Fruit fly (Drosophila melanogaster) whole organism, embryonic: ENCODE data around the gene cbt.

ENCODE experiments used
- B-H2 ChIP-seq: fragments of 200-800 bp; sonication (Bioruptor generic); optimal IDR thresholded peaks from 2 replicates; lab custom pipeline; 2018; ENCODE audit warnings: missing biosample characterization, mild to moderate bottlenecking, missing genetic modification characterization
- BEAF-32 ChIP-seq: fragments of 200-800 bp; sonication (Bioruptor generic); optimal IDR thresholded peaks from 3 replicates; lab custom pipeline; 2017; ENCODE audit warnings: missing biosample characterization, missing genetic modification characterization, mild to moderate bottlenecking, moderate library complexity, missing genetic modification reagents
- CG10267 ChIP-seq: fragments of 200-800 bp; sonication (Bioruptor generic); optimal IDR thresholded peaks from 2 replicates; lab custom pipeline; 2018; ENCODE audit warnings: missing biosample characterization, mild to moderate bottlenecking, missing genetic modification characterization, moderate library complexity
- CG11398 ChIP-seq: fragments of 200-800 bp; sonication (Bioruptor generic); optimal IDR thresholded peaks from 2 replicates; lab custom pipeline; 2016; ENCODE audit warnings: missing biosample characterization, missing genetic modification characterization
- CG12391 ChIP-seq: fragments of 200-800 bp; sonication (Bioruptor generic); optimal IDR thresholded peaks from 3 replicates; lab custom pipeline; 2018; ENCODE audit warnings: missing biosample characterization, mild to moderate bottlenecking, missing genetic modification characterization, moderate library complexity
- CG13287 ChIP-seq: fragments of 200-800 bp; sonication (Bioruptor generic); IDR thresholded peaks from 2 replicates; pipeline ENCODE4 v1.3.6; 2022; ENCODE audit warnings: missing biosample characterization, missing genetic modification characterization; ENCODE audit not compliant: partially characterized antibody
- CG15601 ChIP-seq: fragments of 200-800 bp; sonication (Bioruptor generic); optimal IDR thresholded peaks from 3 replicates; lab custom pipeline; 2019; ENCODE audit warnings: missing biosample characterization, mild to moderate bottlenecking, missing genetic modification characterization, moderate library complexity
- CG30403 ChIP-seq: fragments of 200-800 bp; sonication (Bioruptor generic); optimal IDR thresholded peaks from 3 replicates; lab custom pipeline; 2016; ENCODE audit warnings: missing biosample characterization, missing genetic modification characterization
- CG33213 ChIP-seq: fragments of 200-800 bp; sonication (Bioruptor generic); optimal IDR thresholded peaks from 3 replicates; lab custom pipeline; 2016; ENCODE audit warnings: missing biosample characterization, missing genetic modification characterization
- CG4328 ChIP-seq: fragments of 200-800 bp; sonication (Bioruptor generic); optimal IDR thresholded peaks from 3 replicates; lab custom pipeline; 2017; ENCODE audit warnings: missing biosample characterization, missing genetic modification reagents, missing genetic modification characterization
- CG4617 ChIP-seq: fragments of 200-800 bp; sonication (Bioruptor generic); optimal IDR thresholded peaks from 3 replicates; lab custom pipeline; 2016; ENCODE audit warnings: missing biosample characterization, missing genetic modification characterization, borderline replicate concordance
- CG6175 ChIP-seq: fragments of 200-800 bp; sonication (Bioruptor generic); IDR thresholded peaks from 3 replicates; pipeline ENCODE4 v1.3.6; 2022; ENCODE audit warnings: missing biosample characterization, missing genetic modification characterization
- CG6683 ChIP-seq: fragments of 200-800 bp; sonication (Bioruptor generic); optimal IDR thresholded peaks from 2 replicates; lab custom pipeline; 2017; ENCODE audit warnings: missing biosample characterization, mild to moderate bottlenecking, missing genetic modification characterization, missing genetic modification reagents
- CG6689 ChIP-seq: fragments of 200-800 bp; sonication (Bioruptor generic); IDR thresholded peaks from 2 replicates; pipeline ENCODE4 v1.3.6; 2022; ENCODE audit warnings: missing biosample characterization, missing genetic modification characterization
- CG7372 ChIP-seq: fragments of 200-800 bp; sonication (Bioruptor generic); IDR thresholded peaks from 2 replicates; pipeline ENCODE4 v1.3.6; 2022; ENCODE audit warnings: missing biosample characterization, missing genetic modification characterization
- CG7963 ChIP-seq: fragments of 200-800 bp; sonication (Bioruptor generic); IDR thresholded peaks from 3 replicates; pipeline ENCODE4 v1.3.6; 2022; ENCODE audit warnings: missing biosample characterization, missing genetic modification characterization; ENCODE audit not compliant: partially characterized antibody
- CG9727 ChIP-seq: fragments of 200-800 bp; sonication (Bioruptor generic); optimal IDR thresholded peaks from 3 replicates; lab custom pipeline; 2017; ENCODE audit warnings: missing biosample characterization, mild to moderate bottlenecking, missing genetic modification characterization
- CrebB ChIP-seq: fragments of 200-800 bp; sonication (Bioruptor generic); optimal IDR thresholded peaks from 3 replicates; lab custom pipeline; 2018; ENCODE audit warnings: missing biosample characterization, mild to moderate bottlenecking, missing genetic modification characterization
- Dp ChIP-seq: fragments of 200-800 bp; sonication (Bioruptor generic); optimal IDR thresholded peaks from 2 replicates; lab custom pipeline; 2018; ENCODE audit warnings: missing biosample characterization, mild to moderate bottlenecking, missing genetic modification characterization, moderate library complexity
- Eip74EF ChIP-seq, 2 experiments: fragments of 200-800 bp in 1 of 2; fragments of >200 bp in 1 of 2; sonication (Bioruptor generic) in 1 of 2; optimal IDR thresholded peaks; 2 replicates each; lab custom pipeline; 2017 to 2019; ENCODE audit warnings: missing biosample characterization in 2 of 2, missing genetic modification characterization in 2 of 2, mild to moderate bottlenecking in 1 of 2, moderate library complexity in 1 of 2
- Fer3 ChIP-seq: fragments of 200-800 bp; sonication (Bioruptor generic); optimal IDR thresholded peaks from 2 replicates; lab custom pipeline; 2018; ENCODE audit warnings: missing biosample characterization, mild to moderate bottlenecking, missing genetic modification characterization, moderate library complexity
- HmgZ ChIP-seq: fragments of 200-800 bp; sonication (Bioruptor generic); optimal IDR thresholded peaks from 2 replicates; lab custom pipeline; 2018; ENCODE audit warnings: missing biosample characterization, mild to moderate bottlenecking, missing genetic modification characterization
- Lhr ChIP-seq: fragments of 200-800 bp; sonication (Bioruptor generic); optimal IDR thresholded peaks from 3 replicates; lab custom pipeline; 2017; ENCODE audit warnings: mild to moderate bottlenecking, missing biosample characterization, missing genetic modification reagents, missing genetic modification characterization
- Myb ChIP-seq: fragments of 200-800 bp; sonication (Bioruptor generic); optimal IDR thresholded peaks from 2 replicates; lab custom pipeline; 2016; ENCODE audit warnings: missing biosample characterization, missing genetic modification characterization
- NK7.1 ChIP-seq: fragments of 200-800 bp; sonication (Bioruptor generic); optimal IDR thresholded peaks from 3 replicates; lab custom pipeline; 2016; ENCODE audit warnings: missing biosample characterization, missing genetic modification characterization
- Nf-YC ChIP-seq: fragments of 200-800 bp; optimal IDR thresholded peaks from 3 replicates; lab custom pipeline; 2019; ENCODE audit warnings: missing biosample characterization, mild to moderate bottlenecking, missing genetic modification characterization, moderate library complexity
- PHDP ChIP-seq: fragments of 200-800 bp; sonication (Bioruptor generic); optimal IDR thresholded peaks from 3 replicates; lab custom pipeline; 2018; ENCODE audit warnings: missing biosample characterization, mild to moderate bottlenecking, missing genetic modification characterization, moderate library complexity
- TFAM ChIP-seq: fragments of 200-800 bp; sonication (Bioruptor generic); optimal IDR thresholded peaks from 2 replicates; lab custom pipeline; 2017; ENCODE audit warnings: missing biosample characterization, missing genetic modification characterization, inconsistent platforms
- Trl ChIP-seq, 3 experiments: fragments of >200 bp in 2 of 3; fragments of 200-800 bp in 1 of 3; sonication (Bioruptor generic) in 1 of 3; optimal IDR thresholded peaks; 2 replicates in 1 of 3; 3 replicates in 2 of 3; lab custom pipeline; 2016 to 2017; ENCODE audit warnings: missing biosample characterization in 1 of 3, missing genetic modification characterization in 1 of 3
- YL-1 ChIP-seq: fragments of 200-800 bp; sonication (Bioruptor generic); optimal IDR thresholded peaks from 3 replicates; lab custom pipeline; 2017; ENCODE audit warnings: missing biosample characterization, mild to moderate bottlenecking, missing genetic modification characterization
- al ChIP-seq: fragments of 200-800 bp; sonication (Bioruptor generic); IDR thresholded peaks from 2 replicates; pipeline ENCODE4 v1.3.6; 2022; ENCODE audit warnings: missing biosample characterization, missing genetic modification characterization
- ash1 ChIP-seq: fragments of 200-800 bp; sonication (Bioruptor generic); optimal IDR thresholded peaks from 2 replicates; lab custom pipeline; 2018; ENCODE audit warnings: missing biosample characterization, mild to moderate bottlenecking, missing genetic modification characterization
- bab2 ChIP-seq: fragments of 200-800 bp; sonication (Bioruptor generic); optimal IDR thresholded peaks from 2 replicates; lab custom pipeline; 2016; ENCODE audit warnings: missing biosample characterization, missing genetic modification characterization
- cad ChIP-seq: fragments of >200 bp; optimal IDR thresholded peaks from 2 replicates; lab custom pipeline; 2017; ENCODE audit warnings: missing biosample characterization, missing genetic modification characterization
- cwo ChIP-seq: fragments of 200-800 bp; sonication (Bioruptor generic); optimal IDR thresholded peaks from 3 replicates; lab custom pipeline; 2017; ENCODE audit warnings: missing biosample characterization, missing genetic modification characterization, mild to moderate bottlenecking, moderate library complexity, missing genetic modification reagents
- eve ChIP-seq, 2 experiments: fragments of >200 bp; optimal IDR thresholded peaks; 2 replicates each; lab custom pipeline; 2017; ENCODE audit warnings: missing biosample characterization in 2 of 2, missing genetic modification characterization in 2 of 2
- gcm2 ChIP-seq: fragments of 200-800 bp; sonication (Bioruptor generic); optimal IDR thresholded peaks from 2 replicates; lab custom pipeline; 2016; ENCODE audit warnings: missing biosample characterization, missing genetic modification characterization
- jing ChIP-seq: fragments of 200-800 bp; sonication (Bioruptor generic); optimal IDR thresholded peaks from 2 replicates; lab custom pipeline; 2018; ENCODE audit warnings: missing biosample characterization, mild to moderate bottlenecking, missing genetic modification characterization
- kni ChIP-seq: fragments of 200-800 bp; sonication (Bioruptor generic); optimal IDR thresholded peaks from 3 replicates; lab custom pipeline; 2017; ENCODE audit warnings: mild to moderate bottlenecking, missing biosample characterization, missing genetic modification reagents, missing genetic modification characterization
- lbe ChIP-seq: fragments of 200-800 bp; sonication (Bioruptor generic); optimal IDR thresholded peaks from 2 replicates; lab custom pipeline; 2016; ENCODE audit warnings: missing biosample characterization, mild to moderate bottlenecking, missing genetic modification characterization
- ranshi ChIP-seq: fragments of 200-800 bp; sonication (Bioruptor generic); IDR thresholded peaks from 2 replicates; pipeline ENCODE4 v1.3.6; 2022; ENCODE audit warnings: missing biosample characterization, missing genetic modification characterization
- schlank ChIP-seq: fragments of 200-800 bp; sonication (Bioruptor generic); optimal IDR thresholded peaks from 2 replicates; lab custom pipeline; 2018; ENCODE audit warnings: missing biosample characterization, mild to moderate bottlenecking, missing genetic modification characterization
- sens-2 ChIP-seq: fragments of 200-800 bp; sonication (Bioruptor generic); IDR thresholded peaks from 2 replicates; pipeline ENCODE4 v1.3.6; 2022; ENCODE audit warnings: missing biosample characterization, missing genetic modification characterization
- seq ChIP-seq: fragments of 200-800 bp; sonication (Bioruptor generic); IDR thresholded peaks from 2 replicates; pipeline ENCODE4 v1.3.6; 2022; ENCODE audit warnings: missing biosample characterization, missing genetic modification characterization
- sqz ChIP-seq: fragments of 200-800 bp; sonication (Bioruptor generic); optimal IDR thresholded peaks from 3 replicates; lab custom pipeline; 2018; ENCODE audit warnings: missing biosample characterization, mild to moderate bottlenecking, missing genetic modification characterization
- tin ChIP-seq: fragments of 200-800 bp; sonication (Bioruptor generic); optimal IDR thresholded peaks from 3 replicates; lab custom pipeline; 2016; ENCODE audit warnings: missing biosample characterization, missing genetic modification characterization
- wdn ChIP-seq: fragments of 200-800 bp; sonication (Bioruptor generic); IDR thresholded peaks from 2 replicates; pipeline ENCODE4 v1.3.6; 2022; ENCODE audit warnings: missing biosample characterization, missing genetic modification characterization
- wor ChIP-seq: fragments of 200-800 bp; sonication (Bioruptor generic); IDR thresholded peaks from 2 replicates; pipeline ENCODE4 v1.3.6; 2022; ENCODE audit warnings: missing biosample characterization, missing genetic modification characterization
- zen2 ChIP-seq: fragments of 200-800 bp; sonication (Bioruptor generic); IDR thresholded peaks from 3 replicates; pipeline ENCODE4 v1.3.6; 2022; ENCODE audit warnings: missing biosample characterization, missing genetic modification characterization; ENCODE audit not compliant: partially characterized antibody

Gene cbt

DNA sequence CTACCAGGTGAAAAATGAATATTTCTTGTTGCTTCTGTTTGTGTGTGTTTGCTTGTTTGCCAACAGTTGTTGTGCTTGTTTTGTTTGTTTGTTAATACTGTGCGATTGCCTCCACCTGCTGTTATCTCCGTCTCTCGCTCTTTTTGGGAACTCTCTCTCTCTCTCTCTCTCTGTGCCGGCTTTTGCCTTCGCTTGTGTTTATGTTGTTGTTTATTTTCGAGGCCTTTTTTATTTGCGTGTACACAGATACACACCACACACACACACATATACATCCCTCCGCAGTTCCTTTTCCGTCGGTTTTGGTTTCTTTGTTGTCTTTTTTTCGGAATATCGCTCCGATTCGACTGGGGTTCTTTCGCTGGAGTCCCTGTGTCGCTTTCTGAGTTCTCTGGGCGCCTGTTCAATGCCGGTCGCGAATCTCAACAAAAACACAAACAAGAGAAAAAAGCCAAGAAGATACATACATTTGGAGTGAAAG, 31.1 kb upstream of the cbt start (continued):
- TF ChIP-seq CG11398, result peak; percentile 91
- TF ChIP-seq PHDP (tag; lab: Kevin White, UChicago), result peak; percentile 66
- no peak for TF ChIP-seq Dp (GFP tag; lab: Kevin White, UChicago)
- TF ChIP-seq CG4617, result peak; percentile 1
- TF ChIP-seq CG4328 (GFP tag; lab: Kevin White, UChicago), result peak; percentile 53
- peak; percentile 71 for TF ChIP-seq Nf-YC (tag; lab: Kevin White, UChicago)
- peak; percentile 76 for TF ChIP-seq Lhr (GFP tag; lab: Kevin White, UChicago)
- peak; percentile 17; the same call in 1 of the 2 replicates for TF ChIP-seq seq (GFP tag; lab: Robert Waterston, UW)
- no peak for TF ChIP-seq Eip74EF (GFP tag; optimal IDR thresholded peaks at IDR 0.05; lab: Kevin White, UChicago)
- peak; percentile 32 for TF ChIP-seq Myb (GFP tag; lab: Kevin White, UChicago)
- no peak for TF ChIP-seq CG7963 (GFP tag; lab: Robert Waterston, UW)
- TF ChIP-seq NK7.1 (GFP tag; lab: Kevin White, UChicago), result peak; percentile 70
- no peak for TF ChIP-seq BEAF-32 (GFP tag; lab: Kevin White, UChicago)
- peak; percentile 83 for TF ChIP-seq CG15601 (tag; lab: Kevin White, UChicago)
- no peak for TF ChIP-seq ranshi (GFP tag; lab: Robert Waterston, UW)
- peak; percentile 57 for TF ChIP-seq CG12391
- TF ChIP-seq ash1 (GFP tag; lab: Kevin White, UChicago), result no peak
- TF ChIP-seq Trl (optimal IDR thresholded peaks at IDR 0.05; lab: Kevin White, UChicago), result peak; percentile 79 to 87
- peak; percentile 83 for TF ChIP-seq Trl (GFP tag; optimal IDR thresholded peaks at IDR 0.05; lab: Kevin White, UChicago)
- peak; percentile 65 for TF ChIP-seq CG10267 (tag; lab: Kevin White, UChicago)
- no peak for TF ChIP-seq cad (GFP tag; lab: Kevin White, UChicago)
- peak; percentile 28 for TF ChIP-seq tin (GFP tag; lab: Kevin White, UChicago)
- TF ChIP-seq al (GFP tag; lab: Robert Waterston, UW), result no peak
- TF ChIP-seq CG6689 (GFP tag; lab: Robert Waterston, UW), result no peak
- no peak for TF ChIP-seq cwo (GFP tag; lab: Kevin White, UChicago)
- TF ChIP-seq CG33213, result peak; percentile 47
- peak; percentile 42 for TF ChIP-seq YL-1 (GFP tag; lab: Kevin White, UChicago)
- peak; percentile 52 for TF ChIP-seq TFAM (GFP tag; lab: Kevin White, UChicago)
- TF ChIP-seq CrebB (tag; lab: Kevin White, UChicago), result peak; percentile 67
- TF ChIP-seq wdn (GFP tag; lab: Robert Waterston, UW), result no peak
- TF ChIP-seq gcm2 (GFP tag; lab: Kevin White, UChicago), result no peak
- peak; percentile 92 for TF ChIP-seq kni (GFP tag; lab: Kevin White, UChicago)
- peak; percentile 82 for TF ChIP-seq sqz (GFP tag; lab: Kevin White, UChicago)
- TF ChIP-seq B-H2, result peak; percentile 33
- no peak for TF ChIP-seq zen2 (GFP tag; lab: Robert Waterston, UW)
- TF ChIP-seq jing (GFP tag; lab: Kevin White, UChicago), result peak; percentile 14
- no peak for TF ChIP-seq schlank (tag; lab: Kevin White, UChicago)
- TF ChIP-seq Fer3 (tag; lab: Kevin White, UChicago), result peak; percentile 0
- TF ChIP-seq CG30403, result no peak
- peak; percentile 74 for TF ChIP-seq bab2 (GFP tag; lab: Kevin White, UChicago)
- TF ChIP-seq wor (GFP tag; lab: Robert Waterston, UW), result no peak
- peak; percentile 81 for TF ChIP-seq CG9727 (GFP tag; lab: Kevin White, UChicago)
- peak; percentile 80 for TF ChIP-seq lbe (GFP tag; lab: Kevin White, UChicago)
- TF ChIP-seq CG6683 (GFP tag; lab: Kevin White, UChicago), result peak; percentile 28
- TF ChIP-seq sens-2 (GFP tag; lab: Robert Waterston, UW), result no peak
- no peak; the same call in 1 of the 2 replicates for TF ChIP-seq CG13287 (GFP tag; lab: Robert Waterston, UW)
- TF ChIP-seq CG6175, result no peak
- no peak for TF ChIP-seq CG7372
- TF ChIP-seq HmgZ, result peak; percentile 16
- no peak for TF ChIP-seq eve (GFP tag; optimal IDR thresholded peaks at IDR 0.05; lab: Kevin White, UChicago)
